Worm (Caenorhabditis elegans) whole organism, L4 larva: ENCODE measurements around the gene srsx-25.
A peak's percentile ranks its signal among the peaks of the same experiment; 100 is the strongest.

ENCODE experiments used
- F49E8.2 ChIP-seq: sonication (generic microtip); optimal IDR thresholded peaks from 2 replicates; lab custom pipeline; 2016; ENCODE audit warnings: missing compliant biosample characterization, mild to moderate bottlenecking, missing genetic modification characterization, borderline replicate concordance
- T20F7.1 ChIP-seq: fragments of 200-800 bp; sonication (Bioruptor generic); optimal IDR thresholded peaks from 2 replicates; lab custom pipeline; 2018; ENCODE audit warnings: mild to moderate bottlenecking, missing genetic modification characterization, missing compliant biosample characterization
- Y48G9A.11 ChIP-seq: fragments of 200-800 bp; sonication (Bioruptor generic); IDR thresholded peaks from 2 replicates; pipeline ENCODE4 v1.3.6; 2022; ENCODE audit warnings: missing genetic modification reagents, missing genetic modification characterization, missing compliant biosample characterization
- ZK546.5 ChIP-seq, 2 experiments: sonication (generic microtip); optimal IDR thresholded peaks; 2 replicates each; lab custom pipeline; 2017; ENCODE audit warnings: missing biosample characterization in 2 of 2, missing genetic modification characterization in 2 of 2
- daf-16 ChIP-seq, 3 experiments: sonication (generic microtip); optimal IDR thresholded peaks; 2 replicates each; lab custom pipeline; 2016 to 2017; ENCODE audit warnings: missing genetic modification characterization in 3 of 3, missing genetic modification reagents in 3 of 3, mild to moderate bottlenecking in 2 of 3, missing compliant biosample characterization in 2 of 3, missing biosample characterization in 1 of 3, moderate library complexity in 1 of 3
- daf-8 ChIP-seq: fragments of 200-800 bp; sonication (Bioruptor generic); IDR thresholded peaks from 2 replicates; pipeline ENCODE4 v1.3.6; 2022; ENCODE audit warnings: missing genetic modification characterization, missing compliant biosample characterization
- dpl-1 ChIP-seq: fragments of 150-350 bp; optimal IDR thresholded peaks from 2 replicates; lab custom pipeline; 2014; ENCODE audit warnings: missing biosample characterization, missing genetic modification reagents, missing genetic modification characterization
- dve-1 ChIP-seq: sonication (generic microtip); optimal IDR thresholded peaks from 2 replicates; lab custom pipeline; 2017; ENCODE audit warnings: antibody characterized with exemption, mild to moderate bottlenecking, missing genetic modification characterization, missing compliant biosample characterization; ENCODE audit not compliant: insufficient read depth
- fos-1 ChIP-seq: fragments of 150-350 bp; optimal IDR thresholded peaks from 2 replicates; lab custom pipeline; 2014; ENCODE audit warnings: missing biosample characterization, missing genetic modification characterization
- hlh-11 ChIP-seq: fragments of 200-800 bp; sonication (Bioruptor generic); optimal IDR thresholded peaks from 2 replicates; lab custom pipeline; 2018; ENCODE audit warnings: mild to moderate bottlenecking, missing genetic modification characterization, missing compliant biosample characterization
- hlh-30 ChIP-seq: sonication (generic microtip); optimal IDR thresholded peaks from 2 replicates; lab custom pipeline; 2017; ENCODE audit warnings: antibody characterized with exemption, mild to moderate bottlenecking, missing genetic modification characterization, missing compliant biosample characterization; ENCODE audit not compliant: insufficient read depth
- hmg-1.1 ChIP-seq: fragments of 200-800 bp; sonication (Bioruptor generic); IDR thresholded peaks from 2 replicates; pipeline ENCODE4 v1.3.6; 2022; ENCODE audit warnings: missing genetic modification reagents, missing genetic modification characterization, missing compliant biosample characterization
- lin-38 ChIP-seq: fragments of 200-800 bp; sonication (Bioruptor generic); IDR thresholded peaks from 2 replicates; pipeline ENCODE4 v1.3.6; 2022; ENCODE audit warnings: missing genetic modification reagents, missing genetic modification characterization, missing compliant biosample characterization
- lsy-2 ChIP-seq, 2 experiments: fragments of 150-350 bp in 1 of 2; sonication (generic microtip) in 1 of 2; optimal IDR thresholded peaks; 2 replicates each; lab custom pipeline; 2014 to 2017; ENCODE audit warnings: missing biosample characterization in 2 of 2, missing genetic modification characterization in 2 of 2
- mdl-1 ChIP-seq, 2 experiments: fragments of 150-350 bp in 1 of 2; sonication (generic microtip) in 1 of 2; optimal IDR thresholded peaks; 2 replicates each; lab custom pipeline; 2014 to 2017; ENCODE audit warnings: missing biosample characterization in 2 of 2, missing genetic modification characterization in 2 of 2
- mep-1 ChIP-seq: fragments of 150-350 bp; sonication (generic microtip); optimal IDR thresholded peaks from 3 replicates; lab custom pipeline; 2014; ENCODE audit warnings: missing biosample characterization, missing genetic modification characterization
- mes-2 ChIP-seq: sonication (generic microtip); optimal IDR thresholded peaks from 2 replicates; lab custom pipeline; 2016; ENCODE audit warnings: missing genotype, mild to moderate bottlenecking, missing genetic modification characterization, missing compliant biosample characterization; ENCODE audit not compliant: poor library complexity, severe bottlenecking
- mxl-2 ChIP-seq: fragments of 200-800 bp; sonication (Bioruptor generic); conservative IDR thresholded peaks from 2 replicates; pipeline ENCODE4 v1.3.6; 2022; ENCODE audit warnings: missing genetic modification reagents, missing genetic modification characterization, missing compliant biosample characterization
- mxl-3 ChIP-seq: fragments of 200-800 bp; sonication (Bioruptor generic); optimal IDR thresholded peaks from 2 replicates; lab custom pipeline; 2018; ENCODE audit warnings: mild to moderate bottlenecking, missing genetic modification characterization, missing compliant biosample characterization
- nhr-76 ChIP-seq: fragments of 150-350 bp; optimal IDR thresholded peaks from 2 replicates; lab custom pipeline; 2014; ENCODE audit warnings: missing biosample characterization, missing genetic modification characterization
- spr-3 ChIP-seq: fragments of 200-800 bp; sonication (Bioruptor generic); optimal IDR thresholded peaks from 2 replicates; lab custom pipeline; 2018; ENCODE audit warnings: mild to moderate bottlenecking, missing genetic modification characterization, missing compliant biosample characterization
- unc-130 ChIP-seq: sonication (generic microtip); optimal IDR thresholded peaks from 2 replicates; lab custom pipeline; 2016; ENCODE audit warnings: missing genetic modification reagents, missing genetic modification characterization, missing compliant biosample characterization
- unc-62 ChIP-seq, 3 experiments: fragments of 150-350 bp in 1 of 3; sonication (generic microtip); optimal IDR thresholded peaks in 2 of 3; peaks in 1 of 3; 1 replicate in 1 of 3; 2 replicates in 2 of 3; lab custom pipeline; 2014 to 2017; ENCODE audit warnings: missing biosample characterization in 3 of 3, missing genetic modification characterization in 3 of 3, missing genetic modification reagents in 3 of 3, missing genotype in 1 of 3

Gene srsx-25

DNA sequence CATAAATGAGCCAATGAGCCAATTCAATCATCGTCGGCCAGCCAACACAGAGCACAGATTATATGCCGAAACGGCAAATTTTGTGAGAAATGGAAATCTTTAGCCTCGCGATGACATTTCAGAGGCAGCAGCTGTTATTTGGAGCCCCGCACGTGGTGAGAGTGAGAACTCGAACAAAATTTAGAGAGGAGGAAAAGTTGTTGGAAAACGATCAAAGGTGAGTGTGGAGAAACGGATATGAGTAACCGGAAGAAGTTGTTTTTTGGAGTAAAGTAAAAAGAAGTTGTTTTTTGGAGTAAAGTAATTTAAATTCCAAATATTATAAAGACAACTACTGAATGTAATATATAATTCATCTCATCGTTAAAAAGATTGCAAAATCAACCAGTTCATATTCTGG is 33.8 kb downstream of the srsx-25 start, which contains the start of gene Y62E10A.13:
TSS of gene Y62E10A.13 (minus strand) at position 326 of the 400 bp plus-strand sequence.
- TF ChIP-seq F49E8.2 (tag; lab: Kevin White, UChicago) (peak; percentile 9), spr-3 (no peak), lin-38 (GFP tag; lab: Robert Waterston, UW) (peak; percentile 42; the same call in 1 of the 2 replicates)

DNA sequence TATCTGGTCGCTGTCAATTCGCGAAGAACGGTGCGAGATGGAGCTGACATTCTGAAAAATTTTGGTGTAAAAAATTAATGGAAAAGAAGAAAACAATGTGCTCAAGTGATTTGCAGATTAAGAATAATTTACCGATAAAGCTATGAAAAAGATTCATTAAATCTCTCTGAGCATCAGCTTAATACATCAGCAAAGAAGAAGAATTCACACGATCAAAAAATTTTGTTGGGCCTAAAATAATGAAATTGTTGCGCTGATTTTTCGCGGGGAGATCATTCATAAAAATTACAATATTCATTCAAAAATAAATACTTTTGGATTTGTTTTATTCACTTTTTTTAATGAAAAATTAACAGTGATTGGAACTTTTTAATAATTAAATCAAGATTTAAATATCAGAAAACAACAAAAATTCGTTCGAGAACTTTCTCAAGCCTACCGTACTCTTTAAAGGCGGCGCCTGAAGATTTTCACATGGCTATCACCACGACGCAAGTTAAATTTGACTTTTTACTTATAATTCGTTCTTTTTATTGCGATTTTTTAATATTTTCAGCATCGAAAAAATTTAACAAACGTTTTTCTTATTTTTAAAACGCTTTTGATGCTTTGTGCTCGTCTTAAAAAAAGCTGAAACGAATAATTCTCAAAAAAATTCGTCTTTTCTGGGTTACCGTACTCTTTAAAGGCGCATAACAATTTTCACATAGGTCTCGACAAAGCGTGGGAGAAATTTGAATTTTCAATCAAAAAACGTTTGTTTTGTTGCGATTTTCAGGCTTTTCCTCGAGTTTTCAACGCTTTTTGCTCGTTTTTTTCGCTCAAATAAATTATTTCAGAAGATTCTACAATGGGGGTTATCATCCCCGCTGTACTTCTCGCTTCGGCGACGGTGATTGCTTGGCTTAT is 35.7 kb downstream of the srsx-25 start, which contains the start of the genes memi-2 and cyp-31A5:
TSS of gene memi-2 (minus strand) at position 51 of the 909 bp plus-strand sequence.
TSS of gene cyp-31A5 (plus strand) at position 834 of the 909 bp plus-strand sequence.
- TF ChIP-seq unc-62 (GFP tag; optimal IDR thresholded peaks at IDR 0.05 in 1 of 2; lab: Kevin White, UChicago) (peak in 1 of 2 experiments; percentile 41), unc-62 (tag; optimal IDR thresholded peaks at IDR 0.05; lab: Kevin White, UChicago) (no peak), unc-130 (GFP tag; lab: Kevin White, UChicago) (peak; percentile 19), nhr-76 (tag; lab: Kevin White, UChicago) (no peak)

DNA sequence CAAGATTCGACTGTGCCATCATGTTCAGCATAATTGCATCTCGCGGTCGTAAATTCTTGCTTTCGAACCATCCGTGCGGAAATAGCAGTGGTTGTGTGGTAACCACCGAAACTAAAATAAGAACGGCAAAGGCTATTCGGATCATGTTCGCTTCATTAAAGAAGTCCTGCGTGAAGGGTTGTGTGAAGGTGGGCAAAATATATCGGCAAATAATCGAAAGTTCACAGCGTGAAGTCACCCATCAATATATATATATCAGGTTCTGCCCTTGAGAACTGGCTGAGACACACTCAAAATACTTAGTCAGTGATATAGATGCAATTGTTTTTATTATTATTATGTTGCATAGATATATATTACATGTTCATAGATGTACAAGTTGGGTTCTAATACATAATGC is 43.0 kb downstream of the srsx-25 start, which contains the start of gene Y62E10A.19:
TSS of gene Y62E10A.19 (minus strand) at position 289 of the 400 bp plus-strand sequence.
- TF ChIP-seq fos-1 (tag; lab: Kevin White, UChicago) (no peak), unc-62 (GFP tag; optimal IDR thresholded peaks at IDR 0.05 in 1 of 2; lab: Kevin White, UChicago) (peak in 1 of 2 experiments; percentile 69), unc-62 (tag; optimal IDR thresholded peaks at IDR 0.05; lab: Kevin White, UChicago) (no peak)

DNA sequence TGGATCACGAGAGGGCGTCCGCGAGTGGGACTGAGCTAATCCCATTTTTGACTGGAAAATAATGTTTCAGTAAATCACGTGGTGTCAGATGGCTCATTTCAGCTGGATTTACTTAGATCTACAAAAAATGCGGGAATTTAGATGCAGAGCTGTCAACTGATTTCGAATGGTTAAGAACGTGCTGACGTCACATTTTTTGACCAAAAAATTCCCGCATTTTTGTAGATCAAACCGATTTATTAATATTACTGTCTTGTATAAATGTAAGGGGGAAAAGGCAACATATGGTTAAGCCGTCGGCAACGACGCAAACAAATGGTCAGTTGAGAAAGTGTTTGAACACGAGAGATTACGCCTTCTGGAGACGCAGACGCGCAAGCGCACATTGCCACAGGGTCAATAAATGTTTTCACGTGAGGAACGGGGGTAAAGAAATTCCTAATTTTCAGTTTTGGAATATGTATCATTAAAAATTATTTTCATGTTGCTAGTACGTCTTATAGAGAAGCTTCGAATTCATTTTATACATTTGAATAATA is 47.9 kb downstream of the srsx-25 start, which contains the start of gene gcl-1:
TSS of gene gcl-1 (minus strand) at position 51 of the 539 bp plus-strand sequence.
- TF ChIP-seq mes-2 (tag; lab: Kevin White, UChicago) (peak; percentile 33), mep-1 (tag; lab: Kevin White, UChicago) (peak; percentile 4), lsy-2 (tag; optimal IDR thresholded peaks at IDR 0.05; lab: Kevin White, UChicago) (peak in 1 of 2 experiments; percentile 28), hlh-11 (tag; lab: Kevin White, UChicago) (no peak), hmg-1.1 (GFP tag; lab: Robert Waterston, UW) (peak; percentile 47; the same call in 1 of the 2 replicates), daf-16 (GFP tag; optimal IDR thresholded peaks at IDR 0.05; lab: Kevin White, UChicago) (no peak), daf-16 (tag; optimal IDR thresholded peaks at IDR 0.05; lab: Kevin White, UChicago) (peak; percentile 50), mxl-3 (GFP tag; lab: Kevin White, UChicago) (peak; percentile 71), ZK546.5 (tag; optimal IDR thresholded peaks at IDR 0.05; lab: Kevin White, UChicago) (no peak), daf-8 (no peak), hlh-30 (peak; percentile 91), dve-1 (tag; lab: Kevin White, UChicago) (peak; percentile 25), mdl-1 (tag; optimal IDR thresholded peaks at IDR 0.05; lab: Kevin White, UChicago) (peak in 1 of 2 experiments; percentile 13)

DNA sequence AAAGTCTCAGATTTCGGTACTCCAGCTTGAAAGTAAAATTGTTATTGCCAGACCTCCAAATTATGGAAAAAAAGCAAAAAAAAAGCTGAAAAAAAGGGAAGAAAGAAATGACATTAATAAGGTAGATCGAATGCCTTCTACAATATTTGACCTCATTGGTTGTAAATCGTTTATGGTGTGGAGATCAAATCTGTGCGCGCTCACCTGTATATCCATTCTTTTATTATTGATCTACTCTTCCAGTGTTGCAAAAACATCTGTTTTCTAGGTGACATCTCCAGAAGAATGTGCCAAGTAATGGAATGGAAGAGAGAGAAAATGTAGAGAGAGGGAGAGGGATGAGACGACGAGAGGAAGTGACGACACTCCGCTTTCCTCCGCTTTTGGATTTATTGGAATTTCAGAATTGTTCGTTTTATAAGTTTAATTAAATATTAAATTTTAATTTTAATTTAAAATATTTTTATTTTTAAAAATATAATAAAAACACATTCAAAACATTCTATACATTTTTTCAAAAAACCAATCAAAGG is 50.8 kb downstream of the srsx-25 start, which contains the start of the genes pik-1 and aptf-2:
TSS of gene pik-1 (plus strand) at position 303 of the 533 bp plus-strand sequence.
TSS of gene aptf-2 (minus strand) at position 313 of the 533 bp plus-strand sequence.
- TF ChIP-seq lsy-2 (tag; optimal IDR thresholded peaks at IDR 0.05; lab: Kevin White, UChicago) (peak in 1 of 2 experiments; percentile 17), mxl-2 (GFP tag; lab: Robert Waterston, UW) (no peak), T20F7.1 (GFP tag; lab: Kevin White, UChicago) (peak; percentile 61), dpl-1 (GFP tag; lab: Kevin White, UChicago) (peak; percentile 12), Y48G9A.11 (GFP tag; lab: Robert Waterston, UW) (no peak)
